Worm (Caenorhabditis elegans): ENCODE results near the gene zig-11.

- TF ChIP-seq ceh-9 (tag; optimal IDR thresholded peaks at IDR 0.05), result no peak
- TF ChIP-seq ceh-16 (tag; optimal IDR thresholded peaks at IDR 0.05), result no peak
- no peak for TF ChIP-seq nhr-28 (tag; optimal IDR thresholded peaks at IDR 0.05)
Measured at ce11 chrV:1888299-1888698, 4.4 kb downstream of the zig-11 start.

Data from whole organism, L3 larva.